Worm (Caenorhabditis elegans) whole organism, young adult: ENCODE measurements around the gene nlp-41.

Source experiments
- B0336.3 ChIP-seq: fragments of 200-800 bp; sonication (Bioruptor generic); IDR thresholded peaks from 2 replicates; pipeline ENCODE4 v1.3.6; 2022; ENCODE audit warnings: missing genetic modification characterization, missing compliant biosample characterization
- C06A6.2 ChIP-seq: fragments of 200-800 bp; sonication (Bioruptor generic); conservative IDR thresholded peaks from 2 replicates; pipeline ENCODE4 v1.3.6; 2022; ENCODE audit warnings: missing genetic modification characterization, missing compliant biosample characterization
- F49E8.2 ChIP-seq: sonication (generic microtip); optimal IDR thresholded peaks from 3 replicates; lab custom pipeline; 2017; ENCODE audit warnings: missing genetic modification characterization, mild to moderate bottlenecking, missing compliant biosample characterization, antibody characterized with exemption, moderate library complexity; ENCODE audit not compliant: insufficient read depth
- F57C9.4 ChIP-seq: sonication (generic microtip); optimal IDR thresholded peaks from 2 replicates; lab custom pipeline; 2017; ENCODE audit warnings: mild to moderate bottlenecking, missing genetic modification characterization, missing compliant biosample characterization
- K12H6.12 ChIP-seq: fragments of 200-800 bp; sonication (Bioruptor generic); optimal IDR thresholded peaks from 2 replicates; lab custom pipeline; 2018; ENCODE audit warnings: mild to moderate bottlenecking, missing genetic modification characterization, missing compliant biosample characterization
- T07F8.4 ChIP-seq: sonication (generic microtip); optimal IDR thresholded peaks from 2 replicates; lab custom pipeline; 2016; ENCODE audit warnings: mild to moderate bottlenecking, missing genetic modification characterization, moderate library complexity, missing compliant biosample characterization
- Y53F4B.3 ChIP-seq: fragments of 200-800 bp; sonication (Bioruptor generic); IDR thresholded peaks from 2 replicates; pipeline ENCODE4 v1.3.6; 2022; ENCODE audit warnings: missing genetic modification reagents, missing genetic modification characterization, missing compliant biosample characterization
- Y79H2A.3 ChIP-seq: fragments of 200-800 bp; sonication (Bioruptor generic); conservative IDR thresholded peaks from 2 replicates; pipeline ENCODE4 v1.3.6; 2022; ENCODE audit warnings: missing genetic modification reagents, missing genetic modification characterization, missing compliant biosample characterization
- aptf-3 ChIP-seq: fragments of 200-800 bp; sonication (Bioruptor generic); IDR thresholded peaks from 2 replicates; pipeline ENCODE4 v1.3.6; 2022; ENCODE audit warnings: missing genetic modification characterization, missing compliant biosample characterization
- attf-3 ChIP-seq: fragments of 200-800 bp; sonication (Bioruptor generic); conservative IDR thresholded peaks from 2 replicates; pipeline ENCODE4 v1.3.6; 2022; ENCODE audit warnings: missing genetic modification reagents, missing genetic modification characterization, missing compliant biosample characterization
- bed-2 ChIP-seq: fragments of 200-800 bp; sonication (Bioruptor generic); IDR thresholded peaks from 2 replicates; pipeline ENCODE4 v1.3.6; 2022; ENCODE audit warnings: missing genetic modification reagents, missing genetic modification characterization, missing compliant biosample characterization
- ccch-3 ChIP-seq: fragments of 200-800 bp; sonication (Bioruptor generic); optimal IDR thresholded peaks from 2 replicates; lab custom pipeline; 2018; ENCODE audit warnings: mild to moderate bottlenecking, missing genetic modification characterization, missing compliant biosample characterization
- cebp-2 ChIP-seq: fragments of 200-800 bp; sonication (Bioruptor generic); IDR thresholded peaks from 2 replicates; pipeline ENCODE4 v1.3.6; 2022; ENCODE audit warnings: missing genetic modification characterization, missing compliant biosample characterization
- ceh-27 ChIP-seq: fragments of 200-800 bp; sonication (Bioruptor generic); optimal IDR thresholded peaks from 2 replicates; lab custom pipeline; 2018; ENCODE audit warnings: mild to moderate bottlenecking, missing genetic modification characterization, moderate library complexity, missing compliant biosample characterization
- ceh-40 ChIP-seq: fragments of 200-800 bp; sonication (Bioruptor generic); IDR thresholded peaks from 2 replicates; pipeline ENCODE4 v1.3.6; 2022; ENCODE audit warnings: missing genetic modification characterization, missing compliant biosample characterization
- ceh-91 ChIP-seq: fragments of 200-800 bp; sonication (Bioruptor generic); IDR thresholded peaks from 2 replicates; pipeline ENCODE4 v1.3.6; 2022; ENCODE audit warnings: missing genetic modification reagents, missing genetic modification characterization, missing compliant biosample characterization
- dox-1 ChIP-seq: fragments of 200-800 bp; sonication (Bioruptor generic); IDR thresholded peaks from 2 replicates; pipeline ENCODE4 v1.3.6; 2022; ENCODE audit warnings: missing genetic modification reagents, missing genetic modification characterization, missing compliant biosample characterization
- dpff-1 ChIP-seq: sonication (generic microtip); optimal IDR thresholded peaks from 2 replicates; lab custom pipeline; 2017; ENCODE audit warnings: mild to moderate bottlenecking, missing genetic modification characterization, missing compliant biosample characterization
- efl-1 ChIP-seq: fragments of 150-350 bp; optimal IDR thresholded peaks from 2 replicates; lab custom pipeline; 2014; ENCODE audit warnings: missing biosample characterization, missing genetic modification reagents, missing genetic modification characterization
- egrh-3 ChIP-seq: fragments of 200-800 bp; sonication (Bioruptor generic); IDR thresholded peaks from 2 replicates; pipeline ENCODE4 v1.3.6; 2022; ENCODE audit warnings: missing genetic modification reagents, missing genetic modification characterization, missing compliant biosample characterization
- ekl-4 ChIP-seq: fragments of 200-800 bp; sonication (Bioruptor generic); IDR thresholded peaks from 2 replicates; pipeline ENCODE4 v1.3.6; 2022; ENCODE audit warnings: missing genetic modification reagents, missing genetic modification characterization, missing compliant biosample characterization
- lag-1 ChIP-seq: fragments of 200-800 bp; sonication (Bioruptor generic); IDR thresholded peaks from 2 replicates; pipeline ENCODE4 v1.3.6; 2022; ENCODE audit warnings: missing genetic modification reagents, missing genetic modification characterization, missing compliant biosample characterization
- lin-54 ChIP-seq: fragments of 200-800 bp; sonication (Bioruptor generic); optimal IDR thresholded peaks from 2 replicates; lab custom pipeline; 2018; ENCODE audit warnings: mild to moderate bottlenecking, missing genetic modification characterization, missing compliant biosample characterization
- lsy-27 ChIP-seq: sonication (generic microtip); optimal IDR thresholded peaks from 2 replicates; lab custom pipeline; 2017; ENCODE audit warnings: missing genetic modification characterization, mild to moderate bottlenecking, missing compliant biosample characterization, antibody characterized with exemption, missing genotype, borderline replicate concordance; ENCODE audit not compliant: insufficient read depth
- mel-28 ChIP-seq: sonication (generic microtip); optimal IDR thresholded peaks from 2 replicates; lab custom pipeline; 2016; ENCODE audit warnings: borderline replicate concordance, mild to moderate bottlenecking, missing genetic modification characterization, missing compliant biosample characterization
- nfya-1 ChIP-seq: sonication (generic microtip); optimal IDR thresholded peaks from 2 replicates; lab custom pipeline; 2017; ENCODE audit warnings: antibody characterized with exemption, missing compliant biosample characterization, missing genetic modification characterization, borderline replicate concordance; ENCODE audit not compliant: insufficient read depth
- nfyb-1 ChIP-seq: fragments of 200-800 bp; sonication (Bioruptor generic); IDR thresholded peaks from 2 replicates; pipeline ENCODE4 v1.3.6; 2022; ENCODE audit warnings: missing genetic modification reagents, missing genetic modification characterization, missing compliant biosample characterization
- nhr-90 ChIP-seq: sonication (generic microtip); optimal IDR thresholded peaks from 2 replicates; lab custom pipeline; 2016; ENCODE audit warnings: missing genotype, mild to moderate bottlenecking, missing genetic modification characterization, missing compliant biosample characterization
- rcor-1 ChIP-seq: fragments of 200-800 bp; sonication (Bioruptor generic); IDR thresholded peaks from 2 replicates; pipeline ENCODE4 v1.3.6; 2022; ENCODE audit warnings: missing genetic modification reagents, missing genetic modification characterization, missing compliant biosample characterization
- repo-1 ChIP-seq: sonication (generic microtip); optimal IDR thresholded peaks from 2 replicates; lab custom pipeline; 2017; ENCODE audit warnings: mild to moderate bottlenecking, missing genetic modification characterization, missing compliant biosample characterization
- snpc-1.1 ChIP-seq: sonication (generic microtip); optimal IDR thresholded peaks from 2 replicates; lab custom pipeline; 2017; ENCODE audit warnings: missing genetic modification characterization, mild to moderate bottlenecking, missing compliant biosample characterization, antibody characterized with exemption, moderate library complexity, missing genotype, missing genetic modification reagents; ENCODE audit not compliant: insufficient read depth
- snpc-3.4 ChIP-seq: sonication (generic microtip); optimal IDR thresholded peaks from 2 replicates; lab custom pipeline; 2017; ENCODE audit warnings: missing genetic modification characterization, mild to moderate bottlenecking, missing compliant biosample characterization, antibody characterized with exemption, moderate library complexity, missing genotype, missing genetic modification reagents
- snpc-4 ChIP-seq, 5 experiments: fragments of 150-350 bp in 1 of 5; sonication (generic microtip) in 4 of 5; optimal IDR thresholded peaks; 2 replicates each; lab custom pipeline; 2014 to 2018; ENCODE audit warnings: missing genetic modification characterization in 5 of 5, missing biosample characterization in 3 of 5, antibody characterized with exemption in 2 of 5, mild to moderate bottlenecking in 2 of 5, missing compliant biosample characterization in 2 of 5, missing genotype in 2 of 5, moderate library complexity in 2 of 5, missing genetic modification reagents in 1 of 5
- tbx-9 ChIP-seq: sonication (generic microtip); optimal IDR thresholded peaks from 2 replicates; lab custom pipeline; 2016; ENCODE audit warnings: borderline replicate concordance, missing genetic modification characterization, inconsistent platforms, missing compliant biosample characterization
- unc-130 ChIP-seq: sonication (generic microtip); optimal IDR thresholded peaks from 2 replicates; lab custom pipeline; 2016; ENCODE audit warnings: missing genetic modification reagents, missing genetic modification characterization, missing compliant biosample characterization
- zfh-2 ChIP-seq: fragments of 200-800 bp; sonication (Bioruptor generic); conservative IDR thresholded peaks from 2 replicates; pipeline ENCODE4 v1.3.6; 2022; ENCODE audit warnings: missing genetic modification reagents, missing genetic modification characterization, missing compliant biosample characterization

nlp-41 gene

ce11 chrII:14570541-14571160, 19.9 kb downstream of the nlp-41 start:
- TF ChIP-seq lin-54 (GFP tag; lab: Kevin White, UChicago) (no peak), ekl-4 (GFP tag; lab: Robert Waterston, UW) (no peak), Y79H2A.3 (GFP tag; lab: Robert Waterston, UW) (no peak), egrh-3 (no peak), nfya-1 (tag; lab: Kevin White, UChicago) (no peak), nhr-90 (tag; lab: Kevin White, UChicago) (no peak), lsy-27 (tag; lab: Kevin White, UChicago) (no peak), snpc-1.1 (no peak), F49E8.2 (tag; lab: Kevin White, UChicago) (no peak), B0336.3 (GFP tag; lab: Robert Waterston, UW) (no peak), unc-130 (GFP tag; lab: Kevin White, UChicago) (no peak), ceh-40 (no peak), lag-1 (GFP tag; lab: Robert Waterston, UW) (no peak), dox-1 (no peak), snpc-4 (GFP tag; optimal IDR thresholded peaks at IDR 0.05; lab: Kevin White, UChicago) (no peak), snpc-4 (tag; optimal IDR thresholded peaks at IDR 0.05; lab: Kevin White, UChicago) (no peak), ceh-27 (no peak), ccch-3 (GFP tag; lab: Kevin White, UChicago) (no peak), ceh-91 (GFP tag; lab: Robert Waterston, UW) (no peak)

DNA sequence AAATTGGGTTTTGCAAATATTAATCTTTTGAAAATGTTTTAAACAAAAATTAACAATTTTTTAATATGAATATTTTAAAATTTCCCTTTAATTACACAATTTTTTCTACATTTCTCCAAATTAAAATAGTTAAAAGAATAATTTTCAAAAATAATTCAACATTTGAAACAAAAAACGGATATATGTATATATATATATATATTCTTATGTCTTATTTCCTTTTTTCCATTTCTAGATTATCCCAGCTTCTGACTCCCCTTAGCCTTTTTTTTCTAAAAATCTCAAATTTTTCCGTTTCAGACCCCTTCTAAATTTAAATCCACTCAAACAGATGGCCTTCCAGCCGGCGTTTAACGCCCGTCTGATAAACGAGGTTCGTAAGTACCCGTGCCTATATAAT, 22.6 kb downstream of the nlp-41 start, which contains the start of gene madf-5:
Gene madf-5, plus strand, starts transcription at position 301 of the 400 bp plus-strand sequence.
- TF ChIP-seq tbx-9 (no peak), snpc-3.4 (tag; lab: Kevin White, UChicago) (no peak), efl-1 (no peak), attf-3 (no peak), nfyb-1 (GFP tag; lab: Robert Waterston, UW) (no peak), cebp-2 (GFP tag; lab: Robert Waterston, UW) (no peak), aptf-3 (GFP tag; lab: Robert Waterston, UW) (no peak), snpc-4 (GFP tag; optimal IDR thresholded peaks at IDR 0.05; lab: Kevin White, UChicago) (no peak), snpc-4 (tag; optimal IDR thresholded peaks at IDR 0.05; lab: Kevin White, UChicago) (no peak), dpff-1 (tag; lab: Kevin White, UChicago) (no peak), ekl-4 (GFP tag; lab: Robert Waterston, UW) (no peak), repo-1 (tag; lab: Kevin White, UChicago) (no peak), zfh-2 (GFP tag; lab: Robert Waterston, UW) (no peak), dox-1 (no peak), C06A6.2 (GFP tag; lab: Robert Waterston, UW) (no peak), F57C9.4 (tag; lab: Kevin White, UChicago) (no peak), K12H6.12 (tag; lab: Kevin White, UChicago) (no peak), Y53F4B.3 (GFP tag; lab: Robert Waterston, UW) (no peak), mel-28 (no peak)

DNA sequence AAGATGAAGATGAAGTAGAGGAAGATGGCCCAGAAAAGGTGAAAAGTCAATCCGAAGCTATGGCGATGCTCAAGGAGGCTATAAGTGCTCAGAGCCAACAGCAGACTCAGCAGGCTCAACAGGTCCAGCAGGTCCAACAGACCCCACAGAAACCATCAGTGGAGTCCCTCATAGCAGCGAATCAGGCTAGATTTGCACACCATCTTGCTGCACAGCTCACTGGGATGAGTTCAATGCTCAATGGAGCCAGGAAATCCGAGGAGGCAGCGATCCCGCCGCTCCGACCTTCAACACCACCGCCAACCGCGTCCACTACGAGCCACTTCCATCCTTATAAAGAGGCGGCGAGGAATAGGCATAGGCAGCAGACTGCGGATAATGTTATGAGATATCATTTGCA, 24.1 kb downstream of the nlp-41 start:
- TF ChIP-seq nfyb-1 (GFP tag; lab: Robert Waterston, UW) = 0 out of 2 replicates have a peak, but pooled peaks have one; percentile 14
- no peak for TF ChIP-seq bed-2 (GFP tag; lab: Robert Waterston, UW)
- TF ChIP-seq T07F8.4 (tag; lab: Kevin White, UChicago) = no peak
- peak; percentile 79 for TF ChIP-seq zfh-2 (GFP tag; lab: Robert Waterston, UW)
- TF ChIP-seq rcor-1 (GFP tag; lab: Robert Waterston, UW) = no peak
- TF ChIP-seq lin-54 (GFP tag; lab: Kevin White, UChicago) = no peak
